Fruit fly (Drosophila melanogaster): Measurements from ENCODE around the gene CG10232.

dm6 chr3R:23729632-23730471 is 8.4 kb upstream of the CG10232 start:
- TF ChIP-seq pan (optimal IDR thresholded peaks at IDR 0.05): no peak
- no peak for TF ChIP-seq CG8478 (optimal IDR thresholded peaks at IDR 0.05)
- TF ChIP-seq Dll (optimal IDR thresholded peaks at IDR 0.05): no peak
- no peak for TF ChIP-seq EcR (GFP tag; optimal IDR thresholded peaks at IDR 0.05)
- TF ChIP-seq psq (optimal IDR thresholded peaks at IDR 0.05): no peak

Measured in whole organism.